Worm (Caenorhabditis elegans): Measurements from ENCODE around the gene popl-7.

DNA sequence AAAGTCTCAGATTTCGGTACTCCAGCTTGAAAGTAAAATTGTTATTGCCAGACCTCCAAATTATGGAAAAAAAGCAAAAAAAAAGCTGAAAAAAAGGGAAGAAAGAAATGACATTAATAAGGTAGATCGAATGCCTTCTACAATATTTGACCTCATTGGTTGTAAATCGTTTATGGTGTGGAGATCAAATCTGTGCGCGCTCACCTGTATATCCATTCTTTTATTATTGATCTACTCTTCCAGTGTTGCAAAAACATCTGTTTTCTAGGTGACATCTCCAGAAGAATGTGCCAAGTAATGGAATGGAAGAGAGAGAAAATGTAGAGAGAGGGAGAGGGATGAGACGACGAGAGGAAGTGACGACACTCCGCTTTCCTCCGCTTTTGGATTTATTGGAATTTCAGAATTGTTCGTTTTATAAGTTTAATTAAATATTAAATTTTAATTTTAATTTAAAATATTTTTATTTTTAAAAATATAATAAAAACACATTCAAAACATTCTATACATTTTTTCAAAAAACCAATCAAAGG is 45.3 kb downstream of the popl-7 start, which contains the start of the genes pik-1 and aptf-2:
- TF ChIP-seq aly-2 (tag; optimal IDR thresholded peaks at IDR 0.05) (no peak), lin-13 (GFP tag; optimal IDR thresholded peaks at IDR 0.05) (no peak), unc-62 (GFP tag; optimal IDR thresholded peaks at IDR 0.05 in 1 of 2) (no peak), unc-62 (tag; optimal IDR thresholded peaks at IDR 0.05) (no peak), nhr-11 (tag; optimal IDR thresholded peaks at IDR 0.05) (no peak), hlh-30 (tag; optimal IDR thresholded peaks at IDR 0.05; ENCODE audit: insufficient read depth) (no peak), ama-1 (optimal IDR thresholded peaks at IDR 0.05) (no peak), madf-9 (GFP tag; conservative IDR thresholded peaks at IDR 0.05) (no peak), zag-1 (tag; optimal IDR thresholded peaks at IDR 0.05) (no peak), nhr-10 (tag; optimal IDR thresholded peaks at IDR 0.05) (no peak), ceh-82 (tag; optimal IDR thresholded peaks at IDR 0.05) (no peak), daf-12 (tag; optimal IDR thresholded peaks at IDR 0.05) (no peak), ztf-11 (tag; optimal IDR thresholded peaks at IDR 0.05) (no peak), egl-27 (tag; optimal IDR thresholded peaks at IDR 0.05) (no peak)
